Worm (Caenorhabditis elegans) whole organism, mixed stage, embryonic: ENCODE measurements around the gene lrpc-1.

Experiments used
- M03D4.4 ChIP-seq: sonication (generic microtip); optimal IDR thresholded peaks from 2 replicates; lab custom pipeline; 2017; ENCODE audit warnings: mild to moderate bottlenecking, missing genetic modification characterization, missing compliant biosample characterization
- bed-3 ChIP-seq: fragments of 200-800 bp; sonication (Bioruptor generic); optimal IDR thresholded peaks from 3 replicates; lab custom pipeline; 2018; ENCODE audit warnings: mild to moderate bottlenecking, missing genetic modification characterization, moderate library complexity, missing compliant biosample characterization
- blmp-1 ChIP-seq: fragments of 150-350 bp; optimal IDR thresholded peaks from 2 replicates; lab custom pipeline; 2014; ENCODE audit warnings: missing biosample characterization, missing genetic modification characterization
- ceh-39 ChIP-seq: fragments of 150-350 bp; optimal IDR thresholded peaks from 2 replicates; lab custom pipeline; 2014; ENCODE audit warnings: missing biosample characterization, missing genetic modification characterization
- ceh-83 ChIP-seq: fragments of 200-800 bp; sonication (Bioruptor generic); optimal IDR thresholded peaks from 2 replicates; lab custom pipeline; 2018; ENCODE audit warnings: mild to moderate bottlenecking, missing genetic modification characterization, missing compliant biosample characterization
- ces-1 ChIP-seq: fragments of 150-350 bp; optimal IDR thresholded peaks from 2 replicates; lab custom pipeline; 2014; ENCODE audit warnings: missing biosample characterization, missing genetic modification reagents, missing genetic modification characterization
- cnd-1 ChIP-seq: fragments of 200-800 bp; sonication (Bioruptor generic); optimal IDR thresholded peaks from 2 replicates; lab custom pipeline; 2018; ENCODE audit warnings: mild to moderate bottlenecking, missing genetic modification characterization, missing compliant biosample characterization
- drap-1 ChIP-seq: fragments of 200-800 bp; sonication (Bioruptor generic); optimal IDR thresholded peaks from 3 replicates; lab custom pipeline; 2018; ENCODE audit warnings: mild to moderate bottlenecking, missing genetic modification characterization, missing compliant biosample characterization
- elt-1 ChIP-seq: sonication (generic microtip); optimal IDR thresholded peaks from 2 replicates; lab custom pipeline; 2017; ENCODE audit warnings: missing genetic modification characterization, mild to moderate bottlenecking, missing compliant biosample characterization, antibody characterized with exemption, moderate library complexity, borderline replicate concordance; ENCODE audit not compliant: insufficient read depth
- elt-3 ChIP-seq: fragments of 150-350 bp; optimal IDR thresholded peaks from 2 replicates; lab custom pipeline; 2014; ENCODE audit warnings: missing biosample characterization, missing genetic modification characterization
- flh-1 ChIP-seq: fragments of 200-800 bp; sonication (Bioruptor generic); optimal IDR thresholded peaks from 2 replicates; lab custom pipeline; 2018; ENCODE audit warnings: mild to moderate bottlenecking, missing genetic modification characterization, moderate library complexity, missing compliant biosample characterization
- ham-2 ChIP-seq: fragments of 200-800 bp; sonication (Bioruptor generic); optimal IDR thresholded peaks from 2 replicates; lab custom pipeline; 2018; ENCODE audit warnings: mild to moderate bottlenecking, missing genetic modification characterization, missing compliant biosample characterization
- hlh-1 ChIP-seq: fragments of 150-350 bp; optimal IDR thresholded peaks from 2 replicates; lab custom pipeline; 2014; ENCODE audit warnings: missing biosample characterization, missing genetic modification reagents, missing genetic modification characterization
- lin-32 ChIP-seq: fragments of 200-800 bp; sonication (Bioruptor generic); optimal IDR thresholded peaks from 2 replicates; lab custom pipeline; 2018; ENCODE audit warnings: mild to moderate bottlenecking, missing genetic modification characterization, missing compliant biosample characterization
- lsy-2 ChIP-seq: fragments of 150-350 bp; optimal IDR thresholded peaks from 2 replicates; lab custom pipeline; 2014; ENCODE audit warnings: missing biosample characterization, missing genetic modification characterization
- mab-5 ChIP-seq: fragments of 150-350 bp; optimal IDR thresholded peaks from 2 replicates; lab custom pipeline; 2014; ENCODE audit warnings: missing biosample characterization, missing genetic modification characterization
- mep-1 ChIP-seq: fragments of 150-350 bp; optimal IDR thresholded peaks from 2 replicates; lab custom pipeline; 2017; ENCODE audit warnings: missing biosample characterization, missing genetic modification reagents, missing genetic modification characterization, inconsistent platforms
- mls-2 ChIP-seq: sonication (generic microtip); optimal IDR thresholded peaks from 2 replicates; lab custom pipeline; 2016; ENCODE audit warnings: mild to moderate bottlenecking, missing genetic modification characterization, moderate library complexity, missing compliant biosample characterization
- nhr-12 ChIP-seq: fragments of 150-350 bp; optimal IDR thresholded peaks from 2 replicates; lab custom pipeline; 2014; ENCODE audit warnings: missing biosample characterization, missing genetic modification characterization
- nhr-2 ChIP-seq: fragments of 150-350 bp; optimal IDR thresholded peaks from 2 replicates; lab custom pipeline; 2014; ENCODE audit warnings: missing biosample characterization, missing genetic modification characterization
- nhr-237 ChIP-seq: fragments of 150-350 bp; optimal IDR thresholded peaks from 2 replicates; lab custom pipeline; 2014; ENCODE audit warnings: missing biosample characterization, missing genetic modification characterization
- nhr-28 ChIP-seq: fragments of 150-350 bp; optimal IDR thresholded peaks from 2 replicates; lab custom pipeline; 2014; ENCODE audit warnings: missing biosample characterization, missing genetic modification characterization
- nhr-76 ChIP-seq: sonication (generic microtip); optimal IDR thresholded peaks from 2 replicates; lab custom pipeline; 2017; ENCODE audit warnings: missing biosample characterization, missing genetic modification characterization
- pha-4 ChIP-seq: fragments of 150-350 bp; optimal IDR thresholded peaks from 2 replicates; lab custom pipeline; 2018; ENCODE audit warnings: missing biosample characterization, missing genetic modification reagents, missing genetic modification characterization
- sem-2 ChIP-seq: fragments of 200-800 bp; sonication (Bioruptor generic); optimal IDR thresholded peaks from 2 replicates; lab custom pipeline; 2018; ENCODE audit warnings: mild to moderate bottlenecking, missing genetic modification characterization, missing compliant biosample characterization
- sptf-1 ChIP-seq: sonication (generic microtip); optimal IDR thresholded peaks from 2 replicates; lab custom pipeline; 2017; ENCODE audit warnings: mild to moderate bottlenecking, missing genetic modification characterization, moderate library complexity, missing compliant biosample characterization
- tbx-8 ChIP-seq: fragments of 200-800 bp; sonication (Bioruptor generic); optimal IDR thresholded peaks from 2 replicates; lab custom pipeline; 2018; ENCODE audit warnings: mild to moderate bottlenecking, missing genetic modification characterization, moderate library complexity, missing compliant biosample characterization
- unc-120 ChIP-seq: sonication (generic microtip); optimal IDR thresholded peaks from 2 replicates; lab custom pipeline; 2017; ENCODE audit warnings: missing genetic modification characterization, missing compliant biosample characterization; ENCODE audit not compliant: poor library complexity, severe bottlenecking
- unc-39 ChIP-seq: fragments of 150-350 bp; optimal IDR thresholded peaks from 2 replicates; lab custom pipeline; 2014; ENCODE audit warnings: missing biosample characterization, missing genetic modification characterization
- unc-62 ChIP-seq: fragments of 150-350 bp; optimal IDR thresholded peaks from 2 replicates; lab custom pipeline; 2014; ENCODE audit warnings: missing biosample characterization, missing genetic modification reagents, missing genetic modification characterization
- zip-8 ChIP-seq: fragments of 150-350 bp; optimal IDR thresholded peaks from 2 replicates; lab custom pipeline; 2014; ENCODE audit warnings: missing biosample characterization, missing genetic modification characterization
- ztf-11 ChIP-seq: fragments of 150-350 bp; optimal IDR thresholded peaks from 2 replicates; lab custom pipeline; 2014; ENCODE audit warnings: missing biosample characterization, missing genetic modification characterization

The lrpc-1 gene

DNA sequence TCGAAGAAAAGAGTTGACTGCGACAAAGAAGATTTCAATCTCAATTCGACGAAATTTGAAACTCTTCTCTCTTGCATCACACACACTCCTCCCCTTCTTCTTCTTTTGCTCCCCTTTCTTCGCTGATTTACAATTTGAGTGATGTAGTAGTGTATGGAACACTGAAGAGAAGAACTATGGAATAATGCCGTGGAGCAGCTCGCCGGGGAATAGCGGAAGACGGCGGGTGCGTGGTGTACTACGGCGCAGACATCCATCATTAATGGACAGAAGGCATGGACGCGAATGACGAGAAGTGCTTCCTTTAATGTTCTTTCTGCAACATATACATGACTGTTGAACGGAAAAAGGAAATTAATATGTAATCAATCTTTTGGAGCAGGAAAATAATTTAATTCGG is 30.1 kb downstream of the lrpc-1 start:
- TF ChIP-seq pha-4 (tag; lab: Kevin White, UChicago) (no peak), nhr-2 (tag; lab: Kevin White, UChicago) (no peak), M03D4.4 (tag; lab: Kevin White, UChicago) (no peak), nhr-12 (no peak), lin-32 (GFP tag; lab: Kevin White, UChicago) (no peak), sem-2 (GFP tag; lab: Kevin White, UChicago) (no peak), ztf-11 (tag; lab: Kevin White, UChicago) (no peak), hlh-1 (tag; lab: Kevin White, UChicago) (no peak), flh-1 (no peak), unc-120 (tag; lab: Kevin White, UChicago) (no peak)

DNA sequence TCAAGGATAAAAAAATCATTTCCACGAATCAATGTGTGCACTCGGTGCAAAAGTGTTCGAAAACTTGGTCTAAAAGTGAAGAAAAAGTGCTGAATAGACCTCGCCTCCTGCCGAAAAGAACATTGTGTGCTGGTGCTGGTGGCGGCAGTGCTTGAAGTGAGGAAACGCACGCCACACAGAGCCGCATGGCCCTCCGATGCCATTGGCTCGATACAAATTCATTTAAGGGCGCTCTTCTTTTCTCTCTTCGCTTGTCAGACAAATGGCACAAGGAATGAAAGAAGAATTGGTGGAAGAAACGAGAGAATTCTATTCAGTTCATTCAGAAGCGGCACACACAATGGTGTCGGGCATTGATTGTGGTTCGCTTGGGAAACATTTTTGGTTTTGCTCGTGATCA is 30.7 kb downstream of the lrpc-1 start:
- TF ChIP-seq ces-1 (GFP tag; lab: Kevin White, UChicago) (peak; percentile 93), ceh-83 (no peak), mab-5 (tag; lab: Kevin White, UChicago) (no peak), nhr-12 (no peak), pha-4 (tag; lab: Kevin White, UChicago) (no peak)
- TF ChIP-seq, all 35 proteins: peak for 1

DNA sequence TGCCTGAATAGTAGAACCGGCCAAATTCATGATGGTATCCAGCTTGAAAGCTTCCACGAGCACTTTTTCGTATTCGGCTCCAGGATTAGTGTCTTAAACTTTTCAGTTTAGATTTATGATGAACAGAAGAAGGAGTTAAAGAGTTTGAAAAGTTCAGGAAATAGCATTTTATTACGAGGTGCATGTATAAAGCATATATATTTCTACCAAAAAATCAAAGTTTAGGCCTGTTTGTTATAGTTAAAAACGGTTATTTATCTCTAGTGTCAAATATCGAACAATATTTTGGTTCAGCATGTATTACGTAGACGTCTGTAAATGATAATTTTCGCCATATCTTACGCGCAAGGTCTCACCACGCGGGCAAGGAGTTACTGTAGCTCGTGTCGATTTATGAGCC is 31.7 kb downstream of the lrpc-1 start, which contains the start of gene klc-2:
TSS of gene klc-2 (minus strand) at position 101 of the 400 bp plus-strand sequence.
- TF ChIP-seq sem-2 (GFP tag; lab: Kevin White, UChicago) (no peak), ztf-11 (tag; lab: Kevin White, UChicago) (no peak), flh-1 (no peak), ceh-39 (tag; lab: Kevin White, UChicago) (no peak), cnd-1 (no peak), drap-1 (GFP tag; lab: Kevin White, UChicago) (no peak)

DNA sequence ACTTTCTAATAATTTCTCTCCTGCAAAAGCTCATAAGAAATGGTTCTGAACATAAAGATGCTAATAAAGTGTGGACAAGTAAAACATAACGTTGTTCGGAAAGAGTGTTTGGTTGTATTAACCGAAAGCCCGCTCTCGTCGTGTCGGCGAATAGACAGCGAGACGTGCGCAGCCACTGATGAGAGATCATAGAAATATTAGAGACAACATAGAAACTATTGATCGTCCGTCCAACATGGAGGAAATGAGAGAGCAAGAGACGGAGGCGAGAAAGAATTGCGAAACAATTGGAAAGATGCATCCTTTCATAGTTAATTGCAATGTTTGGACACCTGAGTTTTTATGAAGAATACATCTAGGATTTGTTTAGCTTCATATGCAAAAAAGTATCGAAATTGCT is 32.5 kb downstream of the lrpc-1 start:
- TF ChIP-seq mab-5 (tag; lab: Kevin White, UChicago), result no peak
- TF ChIP-seq ztf-11 (tag; lab: Kevin White, UChicago), result no peak
- peak; percentile 54 for TF ChIP-seq elt-3 (tag; lab: Kevin White, UChicago)
- no peak for TF ChIP-seq ceh-83
- peak; percentile 69 for TF ChIP-seq mls-2 (tag; lab: Kevin White, UChicago)
- peak; percentile 48 for TF ChIP-seq mep-1
- no peak for TF ChIP-seq nhr-2 (tag; lab: Kevin White, UChicago)
- TF ChIP-seq drap-1 (GFP tag; lab: Kevin White, UChicago), result no peak
- peak; percentile 55 for TF ChIP-seq lsy-2
- peak; percentile 70 for TF ChIP-seq pha-4 (tag; lab: Kevin White, UChicago)
- no peak for TF ChIP-seq elt-1 (tag; lab: Kevin White, UChicago)
- peak; percentile 81 for TF ChIP-seq ham-2
- peak; percentile 56 for TF ChIP-seq unc-120 (tag; lab: Kevin White, UChicago)
- peak; percentile 2 for TF ChIP-seq nhr-237
- peak; percentile 63 for TF ChIP-seq ces-1 (GFP tag; lab: Kevin White, UChicago)
- TF ChIP-seq sptf-1, result no peak
- TF ChIP-seq ceh-39 (tag; lab: Kevin White, UChicago), result no peak
- peak; percentile 32 for TF ChIP-seq unc-62
- TF ChIP-seq lin-32 (GFP tag; lab: Kevin White, UChicago), result no peak
- TF ChIP-seq zip-8, result no peak
- TF ChIP-seq hlh-1 (tag; lab: Kevin White, UChicago), result no peak
- no peak for TF ChIP-seq flh-1
- no peak for TF ChIP-seq cnd-1
- no peak for TF ChIP-seq unc-39 (tag; lab: Kevin White, UChicago)
- TF ChIP-seq, all 35 proteins: peak for 10

DNA sequence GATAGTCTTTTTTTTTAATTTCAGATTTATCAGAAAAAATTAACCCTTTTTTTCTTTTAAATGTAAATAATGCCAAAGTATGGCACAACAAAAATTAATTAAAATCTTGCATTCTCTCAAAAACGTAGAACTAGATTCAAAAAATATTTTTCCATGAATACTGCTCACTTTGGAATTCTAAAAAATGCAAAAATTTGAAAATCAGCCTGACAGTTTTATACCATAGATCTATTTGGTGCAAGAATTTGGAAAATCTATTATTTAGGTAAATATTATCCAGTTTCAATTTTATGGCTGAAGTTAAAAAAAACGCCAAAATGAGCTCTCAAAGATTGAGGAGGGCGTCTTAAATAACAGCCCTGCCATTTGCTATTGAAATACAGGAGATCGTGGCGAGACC is 33.3 kb downstream of the lrpc-1 start:
- TF ChIP-seq sem-2 (GFP tag; lab: Kevin White, UChicago) (no peak), mep-1 (no peak)
- TF ChIP-seq, all 35 proteins: peak for 0

DNA sequence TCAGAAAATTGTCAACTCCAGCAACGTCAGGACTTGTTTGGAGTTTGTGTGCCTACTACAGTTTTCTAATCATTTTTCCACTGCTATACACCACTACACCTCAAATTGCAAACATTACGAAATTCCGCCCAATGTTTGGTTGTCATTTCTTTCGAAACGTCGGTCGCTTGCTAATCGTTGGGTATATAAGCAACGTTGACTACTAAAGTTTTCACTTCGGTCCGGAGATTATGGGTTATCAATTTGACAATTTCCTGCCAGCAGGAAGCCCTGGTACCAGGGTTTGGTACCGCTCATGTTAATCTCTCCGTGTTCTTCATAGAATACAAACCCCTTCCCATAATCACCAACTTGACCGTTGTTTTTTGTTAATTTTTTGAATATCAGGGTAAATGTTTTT is 37.0 kb downstream of the lrpc-1 start:
- no peak for TF ChIP-seq pha-4 (tag; lab: Kevin White, UChicago)
- no peak for TF ChIP-seq zip-8
- TF ChIP-seq sem-2 (GFP tag; lab: Kevin White, UChicago), result no peak
- no peak for TF ChIP-seq M03D4.4 (tag; lab: Kevin White, UChicago)
- TF ChIP-seq hlh-1 (tag; lab: Kevin White, UChicago), result no peak
- TF ChIP-seq ham-2, result no peak
- TF ChIP-seq lsy-2, result no peak
- TF ChIP-seq unc-62, result no peak
- TF ChIP-seq mls-2 (tag; lab: Kevin White, UChicago), result no peak
- no peak for TF ChIP-seq bed-3
- no peak for TF ChIP-seq blmp-1 (tag; lab: Kevin White, UChicago)
- no peak for TF ChIP-seq nhr-28 (tag; lab: Kevin White, UChicago)
- TF ChIP-seq sptf-1, result no peak
- no peak for TF ChIP-seq drap-1 (GFP tag; lab: Kevin White, UChicago)
- no peak for TF ChIP-seq nhr-76
- no peak for TF ChIP-seq unc-120 (tag; lab: Kevin White, UChicago)
- TF ChIP-seq mab-5 (tag; lab: Kevin White, UChicago), result no peak
- no peak for TF ChIP-seq tbx-8 (GFP tag; lab: Kevin White, UChicago)
- no peak for TF ChIP-seq ces-1 (GFP tag; lab: Kevin White, UChicago)
- TF ChIP-seq, all 35 proteins: peak for 0
